Fruit fly (Drosophila melanogaster) whole organism, embryonic: ENCODE data around the gene Inx7.
A peak's percentile ranks its signal among the peaks of the same experiment; 100 is the strongest.

ENCODE experiments used
- Asciz ChIP-seq: fragments of 200-800 bp; sonication (Bioruptor generic); optimal IDR thresholded peaks from 2 replicates; lab custom pipeline; 2017; ENCODE audit warnings: missing biosample characterization, mild to moderate bottlenecking, missing genetic modification characterization, missing genetic modification reagents
- CG10321 ChIP-seq: fragments of 200-800 bp; sonication (Bioruptor generic); IDR thresholded peaks from 2 replicates; pipeline ENCODE4 v1.3.6; 2022; ENCODE audit warnings: missing biosample characterization, missing genetic modification characterization
- CG10654 ChIP-seq: fragments of 200-800 bp; sonication (Bioruptor generic); optimal IDR thresholded peaks from 2 replicates; lab custom pipeline; 2016; ENCODE audit warnings: missing biosample characterization, missing genetic modification characterization
- CG11695 ChIP-seq: fragments of 200-800 bp; sonication (Bioruptor generic); IDR thresholded peaks from 3 replicates; pipeline ENCODE4 v1.3.6; 2022; ENCODE audit warnings: missing biosample characterization, missing genetic modification characterization
- CG12155 ChIP-seq: fragments of 200-800 bp; sonication (Bioruptor generic); optimal IDR thresholded peaks from 3 replicates; lab custom pipeline; 2016; ENCODE audit warnings: missing biosample characterization, missing genetic modification characterization
- CG13624 ChIP-seq: fragments of 200-800 bp; sonication (Bioruptor generic); optimal IDR thresholded peaks from 2 replicates; lab custom pipeline; 2016; ENCODE audit warnings: missing biosample characterization, missing genetic modification characterization
- CG14667 ChIP-seq: fragments of 200-800 bp; sonication (Bioruptor generic); IDR thresholded peaks from 2 replicates; pipeline ENCODE4 v1.3.6; 2022; ENCODE audit warnings: missing biosample characterization, missing genetic modification characterization
- CG15479 ChIP-seq: fragments of 200-800 bp; sonication (Bioruptor generic); optimal IDR thresholded peaks from 3 replicates; lab custom pipeline; 2019; ENCODE audit warnings: missing biosample characterization, mild to moderate bottlenecking, missing genetic modification characterization, moderate library complexity
- CG15696 ChIP-seq: fragments of 200-800 bp; sonication (Bioruptor generic); optimal IDR thresholded peaks from 2 replicates; lab custom pipeline; 2019; ENCODE audit warnings: missing biosample characterization, mild to moderate bottlenecking, missing genetic modification characterization, moderate library complexity
- CG16813 ChIP-seq: fragments of 200-800 bp; sonication (Bioruptor generic); IDR thresholded peaks from 3 replicates; pipeline ENCODE4 v1.3.6; 2022; ENCODE audit warnings: missing biosample characterization, missing genetic modification characterization; ENCODE audit not compliant: partially characterized antibody
- CG17328 ChIP-seq: fragments of 200-800 bp; sonication (Bioruptor generic); IDR thresholded peaks from 2 replicates; pipeline ENCODE4 v1.3.6; 2022; ENCODE audit warnings: missing biosample characterization, missing genetic modification characterization
- CG30020 ChIP-seq: fragments of 200-800 bp; optimal IDR thresholded peaks from 2 replicates; lab custom pipeline; 2019; ENCODE audit warnings: missing biosample characterization, mild to moderate bottlenecking, missing genetic modification characterization, moderate library complexity
- CG31365 ChIP-seq: fragments of 200-800 bp; sonication (Bioruptor generic); optimal IDR thresholded peaks from 2 replicates; lab custom pipeline; 2018; ENCODE audit warnings: missing biosample characterization, mild to moderate bottlenecking, missing genetic modification characterization
- CG31388 ChIP-seq: fragments of 200-800 bp; sonication (Bioruptor generic); optimal IDR thresholded peaks from 2 replicates; lab custom pipeline; 2016; ENCODE audit warnings: missing biosample characterization, missing genetic modification characterization
- CG33213 ChIP-seq: fragments of 200-800 bp; sonication (Bioruptor generic); optimal IDR thresholded peaks from 3 replicates; lab custom pipeline; 2016; ENCODE audit warnings: missing biosample characterization, missing genetic modification characterization
- CG3407 ChIP-seq: fragments of 200-800 bp; sonication (Bioruptor generic); optimal IDR thresholded peaks from 2 replicates; lab custom pipeline; 2018; ENCODE audit warnings: missing biosample characterization, mild to moderate bottlenecking, missing genetic modification characterization
- CG4328 ChIP-seq: fragments of 200-800 bp; sonication (Bioruptor generic); optimal IDR thresholded peaks from 3 replicates; lab custom pipeline; 2017; ENCODE audit warnings: missing biosample characterization, missing genetic modification reagents, missing genetic modification characterization
- CG43689 ChIP-seq: fragments of 200-800 bp; sonication (Bioruptor generic); IDR thresholded peaks from 2 replicates; pipeline ENCODE4 v1.3.6; 2022; ENCODE audit warnings: missing biosample characterization, missing genetic modification characterization
- CG4854 ChIP-seq: fragments of 200-800 bp; sonication (Bioruptor generic); optimal IDR thresholded peaks from 2 replicates; lab custom pipeline; 2016; ENCODE audit warnings: missing biosample characterization, missing genetic modification characterization, inconsistent platforms
- CG6683 ChIP-seq: fragments of 200-800 bp; sonication (Bioruptor generic); optimal IDR thresholded peaks from 2 replicates; lab custom pipeline; 2017; ENCODE audit warnings: missing biosample characterization, mild to moderate bottlenecking, missing genetic modification characterization, missing genetic modification reagents
- CG7556 ChIP-seq: fragments of 200-800 bp; sonication (Bioruptor generic); optimal IDR thresholded peaks from 2 replicates; lab custom pipeline; 2017; ENCODE audit warnings: missing biosample characterization, mild to moderate bottlenecking, missing genetic modification characterization
- CG9215 ChIP-seq: fragments of 200-800 bp; sonication (Bioruptor generic); IDR thresholded peaks from 2 replicates; pipeline ENCODE4 v1.3.6; 2022; ENCODE audit warnings: missing biosample characterization, missing genetic modification characterization
- D19B ChIP-seq: fragments of 200-800 bp; sonication (Bioruptor generic); optimal IDR thresholded peaks from 2 replicates; lab custom pipeline; 2017; ENCODE audit warnings: missing biosample characterization, mild to moderate bottlenecking, missing genetic modification characterization
- Deaf1 ChIP-seq: fragments of 200-800 bp; optimal IDR thresholded peaks from 3 replicates; lab custom pipeline; 2019; ENCODE audit warnings: missing biosample characterization, mild to moderate bottlenecking, missing genetic modification characterization, moderate library complexity
- E2f1 ChIP-seq: fragments of 200-800 bp; sonication (Bioruptor generic); IDR thresholded peaks from 2 replicates; pipeline ENCODE4 v1.3.6; 2022; ENCODE audit warnings: missing biosample characterization, missing genetic modification characterization
- Gsc ChIP-seq: fragments of 200-800 bp; sonication (Bioruptor generic); IDR thresholded peaks from 2 replicates; pipeline ENCODE4 v1.3.6; 2022; ENCODE audit warnings: missing biosample characterization, missing genetic modification characterization
- Gug ChIP-seq: fragments of 200-800 bp; sonication (Bioruptor generic); IDR thresholded peaks from 4 replicates; pipeline ENCODE4 v1.3.6; 2022; ENCODE audit warnings: missing biosample characterization, missing genetic modification characterization
- HLHmδ ChIP-seq: fragments of 200-800 bp; sonication (Bioruptor generic); optimal IDR thresholded peaks from 2 replicates; lab custom pipeline; 2018; ENCODE audit warnings: missing biosample characterization, mild to moderate bottlenecking, missing genetic modification characterization, moderate library complexity
- HmgD ChIP-seq: fragments of 200-800 bp; sonication (Bioruptor generic); optimal IDR thresholded peaks from 3 replicates; lab custom pipeline; 2016; ENCODE audit warnings: missing biosample characterization, missing genetic modification characterization
- Hmx ChIP-seq: fragments of 200-800 bp; sonication (Bioruptor generic); optimal IDR thresholded peaks from 2 replicates; lab custom pipeline; 2016; ENCODE audit warnings: missing biosample characterization, missing genetic modification characterization
- Hsf ChIP-seq: fragments of 200-800 bp; sonication (Bioruptor generic); optimal IDR thresholded peaks from 3 replicates; lab custom pipeline; 2016; ENCODE audit warnings: missing biosample characterization, missing genetic modification characterization
- MTF-1 ChIP-seq: fragments of 200-800 bp; sonication (Bioruptor generic); optimal IDR thresholded peaks from 2 replicates; lab custom pipeline; 2018; ENCODE audit warnings: missing biosample characterization, mild to moderate bottlenecking, missing genetic modification characterization, borderline replicate concordance
- YL-1 ChIP-seq: fragments of 200-800 bp; sonication (Bioruptor generic); optimal IDR thresholded peaks from 3 replicates; lab custom pipeline; 2017; ENCODE audit warnings: missing biosample characterization, mild to moderate bottlenecking, missing genetic modification characterization
- al ChIP-seq: fragments of 200-800 bp; sonication (Bioruptor generic); IDR thresholded peaks from 2 replicates; pipeline ENCODE4 v1.3.6; 2022; ENCODE audit warnings: missing biosample characterization, missing genetic modification characterization
- ap ChIP-seq: fragments of 200-800 bp; sonication (Bioruptor generic); IDR thresholded peaks from 2 replicates; pipeline ENCODE4 v1.3.6; 2022; ENCODE audit warnings: missing biosample characterization, missing genetic modification characterization
- az2 ChIP-seq: fragments of 200-800 bp; sonication (Bioruptor generic); optimal IDR thresholded peaks from 3 replicates; lab custom pipeline; 2016; ENCODE audit warnings: missing biosample characterization, missing genetic modification characterization
- chinmo ChIP-seq: fragments of 200-800 bp; sonication (Bioruptor generic); IDR thresholded peaks from 4 replicates; pipeline ENCODE4 v1.3.6; 2022; ENCODE audit warnings: missing biosample characterization, missing genetic modification characterization; ENCODE audit not compliant: partially characterized antibody
- chm ChIP-seq: fragments of 200-800 bp; sonication (Bioruptor generic); IDR thresholded peaks from 2 replicates; pipeline ENCODE4 v1.3.6; 2022; ENCODE audit warnings: missing biosample characterization, missing genetic modification characterization
- cwo ChIP-seq: fragments of 200-800 bp; sonication (Bioruptor generic); optimal IDR thresholded peaks from 3 replicates; lab custom pipeline; 2017; ENCODE audit warnings: missing biosample characterization, missing genetic modification characterization, mild to moderate bottlenecking, moderate library complexity, missing genetic modification reagents
- dan ChIP-seq: fragments of 200-800 bp; sonication (Bioruptor generic); IDR thresholded peaks from 2 replicates; pipeline ENCODE4 v1.3.6; 2022; ENCODE audit warnings: missing biosample characterization, missing genetic modification characterization
- gem ChIP-seq: fragments of 200-800 bp; sonication (Bioruptor generic); optimal IDR thresholded peaks from 2 replicates; lab custom pipeline; 2019; ENCODE audit warnings: missing biosample characterization, mild to moderate bottlenecking, missing genetic modification characterization, moderate library complexity
- ham ChIP-seq: fragments of 200-800 bp; sonication (Bioruptor generic); IDR thresholded peaks from 2 replicates; pipeline ENCODE4 v1.3.6; 2022; ENCODE audit warnings: missing biosample characterization, missing genetic modification characterization
- nom ChIP-seq: fragments of 200-800 bp; sonication (Bioruptor generic); optimal IDR thresholded peaks from 2 replicates; lab custom pipeline; 2017; ENCODE audit warnings: missing biosample characterization, missing genetic modification characterization, mild to moderate bottlenecking, moderate library complexity, missing genetic modification reagents
- pnt ChIP-seq: fragments of 200-800 bp; sonication (Bioruptor generic); optimal IDR thresholded peaks from 3 replicates; lab custom pipeline; 2016; ENCODE audit warnings: missing biosample characterization, missing genetic modification characterization
- pum ChIP-seq: fragments of 200-800 bp; sonication (Bioruptor generic); optimal IDR thresholded peaks from 2 replicates; lab custom pipeline; 2016; ENCODE audit warnings: missing biosample characterization, missing genetic modification characterization
- slp2 ChIP-seq: fragments of 200-800 bp; sonication (Bioruptor generic); optimal IDR thresholded peaks from 2 replicates; lab custom pipeline; 2016; ENCODE audit warnings: missing biosample characterization, missing genetic modification characterization
- tll ChIP-seq, 2 experiments: fragments of 200-800 bp in 1 of 2; fragments of >200 bp in 1 of 2; sonication (Bioruptor generic) in 1 of 2; optimal IDR thresholded peaks; 2 replicates each; lab custom pipeline; 2017 to 2019; ENCODE audit warnings: missing biosample characterization in 2 of 2, missing genetic modification characterization in 2 of 2, mild to moderate bottlenecking in 1 of 2, moderate library complexity in 1 of 2
- trh ChIP-seq: fragments of 200-800 bp; sonication (Bioruptor generic); optimal IDR thresholded peaks from 2 replicates; lab custom pipeline; 2016; ENCODE audit warnings: missing biosample characterization, missing genetic modification characterization
- zen ChIP-seq: fragments of 200-800 bp; sonication (Bioruptor generic); optimal IDR thresholded peaks from 3 replicates; lab custom pipeline; 2018; ENCODE audit warnings: missing biosample characterization, mild to moderate bottlenecking, missing genetic modification characterization, moderate library complexity
- zfh2 ChIP-seq: fragments of 200-800 bp; sonication (Bioruptor generic); optimal IDR thresholded peaks from 2 replicates; lab custom pipeline; 2016; ENCODE audit warnings: missing biosample characterization, missing genetic modification characterization

Gene Inx7

DNA sequence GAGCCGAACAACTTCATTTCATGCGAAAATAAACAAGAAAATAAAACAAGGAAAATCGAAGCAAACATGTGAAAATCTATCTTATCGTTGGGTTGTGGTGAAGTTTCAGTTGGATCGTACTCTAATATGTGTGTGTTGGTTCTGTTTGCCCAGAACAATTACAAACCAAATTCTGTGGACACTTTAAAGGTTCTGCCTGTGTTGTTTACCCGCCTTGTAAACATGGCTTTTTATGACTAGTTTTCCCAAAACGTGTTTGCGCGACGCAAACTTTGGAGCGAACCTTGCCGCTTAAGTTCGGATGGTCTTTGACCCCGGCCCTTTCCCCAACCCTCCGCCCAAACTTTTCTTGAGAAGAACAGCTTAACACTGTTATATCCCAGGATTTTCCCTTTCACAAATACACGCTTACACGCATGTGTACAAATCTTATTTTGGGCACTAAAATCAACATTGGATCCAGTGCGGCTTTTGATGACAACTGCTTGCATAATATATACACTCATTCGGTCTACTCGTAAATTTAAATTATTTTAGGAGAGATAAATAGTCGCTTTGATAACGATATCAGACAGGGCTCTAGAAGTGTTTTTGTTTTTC, 10.8 kb upstream of the Inx7 start (continued):
- TF ChIP-seq Gsc (GFP tag; lab: Robert Waterston, UW) = no peak
- peak; percentile 94 for TF ChIP-seq HLHmδ (GFP tag; lab: Kevin White, UChicago)
- TF ChIP-seq Hsf = peak; percentile 56
- peak; percentile 75 for TF ChIP-seq pnt
- peak; percentile 73 for TF ChIP-seq CG11695 (GFP tag; lab: Robert Waterston, UW)
- no peak for TF ChIP-seq nom
- TF ChIP-seq Asciz (GFP tag; lab: Kevin White, UChicago) = peak; percentile 94
- TF ChIP-seq Gug = no peak
- peak; percentile 62 for TF ChIP-seq CG31388 (GFP tag; lab: Kevin White, UChicago)
- peak; percentile 15 for TF ChIP-seq D19B (GFP tag; lab: Kevin White, UChicago)
- peak; percentile 58; the same call in 1 of the 2 replicates for TF ChIP-seq CG10321 (GFP tag; lab: Robert Waterston, UW)
- peak; percentile 68 for TF ChIP-seq slp2 (GFP tag; lab: Kevin White, UChicago)
- TF ChIP-seq az2 = peak; percentile 42
- TF ChIP-seq cwo = peak; percentile 61
- TF ChIP-seq MTF-1 (GFP tag; lab: Kevin White, UChicago) = peak; percentile 94
- TF ChIP-seq ham (GFP tag; lab: Robert Waterston, UW) = no peak; the same call in 1 of the 2 replicates
- peak; percentile 21 for TF ChIP-seq CG30020
- 0 out of 2 replicates have a peak, but pooled peaks have one; percentile 9 for TF ChIP-seq CG9215 (GFP tag; lab: Robert Waterston, UW)
- peak; percentile 67 for TF ChIP-seq CG6683 (GFP tag; lab: Kevin White, UChicago)
- peak; percentile 25 for TF ChIP-seq zfh2
- TF ChIP-seq CG4328 (GFP tag; lab: Kevin White, UChicago) = peak; percentile 79
- TF ChIP-seq zen (tag; lab: Kevin White, UChicago) = peak; percentile 74
- TF ChIP-seq pum (GFP tag; lab: Kevin White, UChicago) = peak; percentile 57
- no peak for TF ChIP-seq CG16813 (GFP tag; lab: Robert Waterston, UW)
- TF ChIP-seq ap (GFP tag; lab: Robert Waterston, UW) = no peak
- TF ChIP-seq CG12155 = peak; percentile 42
- TF ChIP-seq CG10654 (GFP tag; lab: Kevin White, UChicago) = peak; percentile 76
- peak; percentile 97 for TF ChIP-seq YL-1 (GFP tag; lab: Kevin White, UChicago)
- TF ChIP-seq CG15696 (tag; lab: Kevin White, UChicago) = peak; percentile 98
- TF ChIP-seq CG3407 (GFP tag; lab: Kevin White, UChicago) = peak; percentile 96
- TF ChIP-seq Deaf1 (tag; lab: Kevin White, UChicago) = peak; percentile 19
- peak; percentile 83 for TF ChIP-seq trh (GFP tag; lab: Kevin White, UChicago)
- TF ChIP-seq HmgD (GFP tag; lab: Kevin White, UChicago) = peak; percentile 64
- TF ChIP-seq chinmo (GFP tag; lab: Robert Waterston, UW) = no peak
- peak; percentile 86 for TF ChIP-seq CG7556 (GFP tag; lab: Kevin White, UChicago)
- no peak for TF ChIP-seq CG43689
- TF ChIP-seq al (GFP tag; lab: Robert Waterston, UW) = no peak; the same call in 1 of the 2 replicates
- peak; percentile 77 for TF ChIP-seq CG31365
- no peak for TF ChIP-seq CG14667 (GFP tag; lab: Robert Waterston, UW)
- TF ChIP-seq E2f1 (GFP tag; lab: Robert Waterston, UW) = peak; percentile 66; the same call in 1 of the 2 replicates
- TF ChIP-seq CG17328 (GFP tag; lab: Robert Waterston, UW) = peak; percentile 74
- TF ChIP-seq gem (tag; lab: Kevin White, UChicago) = peak; percentile 84
- no peak for TF ChIP-seq Hmx (GFP tag; lab: Kevin White, UChicago)
- peak; percentile 66 for TF ChIP-seq CG4854 (GFP tag; lab: Kevin White, UChicago)
- peak in 1 of 2 experiments; percentile 66 for TF ChIP-seq tll (GFP tag; optimal IDR thresholded peaks at IDR 0.05; lab: Kevin White, UChicago)
- peak; percentile 96; the same call in 1 of the 2 replicates for TF ChIP-seq chm (GFP tag; lab: Robert Waterston, UW)
- TF ChIP-seq CG13624 = peak; percentile 73
- peak; percentile 90 for TF ChIP-seq CG33213
- TF ChIP-seq CG15479 (GFP tag; lab: Kevin White, UChicago) = peak; percentile 58
- TF ChIP-seq dan (GFP tag; lab: Robert Waterston, UW) = no peak
